Fruit fly (Drosophila melanogaster): ENCODE measurements around the gene CG34133.

Gene CG34133

DNA sequence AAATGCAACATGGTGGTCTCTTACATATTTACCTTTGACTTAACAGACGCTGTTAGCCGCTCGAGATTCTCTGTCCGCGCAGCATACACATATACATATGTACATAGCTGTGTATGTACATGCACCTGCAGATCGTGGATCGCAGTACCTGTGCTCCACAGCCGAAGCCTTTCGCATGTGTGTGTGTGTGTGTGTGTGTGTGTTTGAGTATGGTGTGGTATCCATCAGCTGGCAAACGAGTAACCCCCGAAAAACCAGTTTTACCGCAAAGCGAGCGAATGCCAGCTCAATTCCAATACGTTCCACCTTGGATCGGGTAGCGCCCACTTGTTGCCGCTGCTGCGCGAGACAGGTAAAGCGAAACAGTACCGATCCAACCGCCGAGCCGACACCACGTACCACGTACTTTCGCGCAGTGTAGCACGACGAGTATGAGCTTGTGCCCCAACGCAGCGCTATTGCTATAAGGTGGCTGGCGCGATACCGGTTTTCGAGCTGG, 27.8 kb upstream of the CG34133 start, which contains the start of gene Cad99C (continued):
- TF ChIP-seq CG3847 (GFP tag; IDR thresholded peaks at IDR 0.05), result 0 out of 2 replicates have a peak, but pooled peaks have one; percentile 15
- TF ChIP-seq chinmo (GFP tag; IDR thresholded peaks at IDR 0.05; ENCODE audit: partially characterized antibody), result peak; percentile 98
- TF ChIP-seq dmrt11E (tag; optimal IDR thresholded peaks at IDR 0.05), result no peak
- no peak for TF ChIP-seq MESR4 (GFP tag; optimal IDR thresholded peaks at IDR 0.05)
- peak; percentile 62 for TF ChIP-seq pros (GFP tag; optimal IDR thresholded peaks at IDR 0.05)
- TF ChIP-seq E2f1 (GFP tag; IDR thresholded peaks at IDR 0.05), result no peak
- no peak for TF ChIP-seq Blimp-1 (GFP tag; optimal IDR thresholded peaks at IDR 0.05)
- TF ChIP-seq CG10366 (GFP tag; IDR thresholded peaks at IDR 0.05), result no peak
- peak; percentile 79 for TF ChIP-seq CG10543 (GFP tag; optimal IDR thresholded peaks at IDR 0.05)
- no peak for TF ChIP-seq usp (GFP tag; optimal IDR thresholded peaks at IDR 0.05)
- TF ChIP-seq CG3065 (GFP tag; optimal IDR thresholded peaks at IDR 0.05), result no peak
- peak; percentile 44; the same call in 1 of the 2 replicates for TF ChIP-seq Bgb (GFP tag; IDR thresholded peaks at IDR 0.05; ENCODE audit: partially characterized antibody)
- no peak for TF ChIP-seq ttk (GFP tag; IDR thresholded peaks at IDR 0.05)
- no peak for TF ChIP-seq CG13775 (GFP tag; optimal IDR thresholded peaks at IDR 0.05)
- peak; percentile 96 for TF ChIP-seq cg (GFP tag; optimal IDR thresholded peaks at IDR 0.05)
- no peak for TF ChIP-seq Ravus (GFP tag; IDR thresholded peaks at IDR 0.05)
- no peak for TF ChIP-seq Fer1 (GFP tag; optimal IDR thresholded peaks at IDR 0.05)
- TF ChIP-seq CG12236 (GFP tag; optimal IDR thresholded peaks at IDR 0.05), result no peak
- TF ChIP-seq Xrp1 (GFP tag; IDR thresholded peaks at IDR 0.05), result no peak
- no peak for TF ChIP-seq Chrac-16 (GFP tag; optimal IDR thresholded peaks at IDR 0.05)
- TF ChIP-seq CG16815 (GFP tag; optimal IDR thresholded peaks at IDR 0.05), result no peak
- TF ChIP-seq Myb (GFP tag; optimal IDR thresholded peaks at IDR 0.05), result no peak
- TF ChIP-seq Bteb2 (GFP tag; optimal IDR thresholded peaks at IDR 0.05), result no peak
- TF ChIP-seq HLHmδ (GFP tag; optimal IDR thresholded peaks at IDR 0.05), result no peak
- TF ChIP-seq CG1792 (GFP tag; optimal IDR thresholded peaks at IDR 0.05), result no peak
- TF ChIP-seq lilli (GFP tag; optimal IDR thresholded peaks at IDR 0.05), result no peak
- no peak for TF ChIP-seq CG12744 (GFP tag; optimal IDR thresholded peaks at IDR 0.05)
- TF ChIP-seq zf30C (GFP tag; optimal IDR thresholded peaks at IDR 0.05), result peak; percentile 74
- no peak for TF ChIP-seq MTF-1 (GFP tag; optimal IDR thresholded peaks at IDR 0.05; ENCODE audit: borderline replicate concordance)
- peak; percentile 36; the same call in 1 of the 2 replicates for TF ChIP-seq sob (GFP tag; IDR thresholded peaks at IDR 0.05)
- no peak for TF ChIP-seq dan (GFP tag; IDR thresholded peaks at IDR 0.05)
- TF ChIP-seq Usf (GFP tag; optimal IDR thresholded peaks at IDR 0.05), result no peak
- no peak for TF ChIP-seq gsb-n (tag; optimal IDR thresholded peaks at IDR 0.05)
- no peak for TF ChIP-seq B-H1 (GFP tag; IDR thresholded peaks at IDR 0.05)
- TF ChIP-seq CG1832 (GFP tag; optimal IDR thresholded peaks at IDR 0.05), result no peak
- TF ChIP-seq nerfin-2 (GFP tag; IDR thresholded peaks at IDR 0.05; ENCODE audit: partially characterized antibody), result no peak
- TF ChIP-seq CG7928 (GFP tag; optimal IDR thresholded peaks at IDR 0.05), result no peak
- no peak for TF ChIP-seq Sox100B (GFP tag; optimal IDR thresholded peaks at IDR 0.05)
- TF ChIP-seq oc (tag; optimal IDR thresholded peaks at IDR 0.05), result peak; percentile 14
- TF ChIP-seq CG12391 (tag; optimal IDR thresholded peaks at IDR 0.05), result no peak
- no peak for TF ChIP-seq Nf-YB (GFP tag; optimal IDR thresholded peaks at IDR 0.05)
- TF ChIP-seq TFAM (GFP tag; optimal IDR thresholded peaks at IDR 0.05), result no peak
- peak; percentile 5 for TF ChIP-seq CG7839 (tag; optimal IDR thresholded peaks at IDR 0.05)
- peak; percentile 72 for TF ChIP-seq sens (GFP tag)
- no peak for TF ChIP-seq en (GFP tag; optimal IDR thresholded peaks at IDR 0.05)
- no peak for TF ChIP-seq CG13624 (GFP tag; optimal IDR thresholded peaks at IDR 0.05)
- TF ChIP-seq CG2199 (GFP tag; IDR thresholded peaks at IDR 0.05), result peak; percentile 84
- peak; percentile 27 for TF ChIP-seq caup (GFP tag; optimal IDR thresholded peaks at IDR 0.05; ENCODE audit: severe bottlenecking)
- no peak for TF ChIP-seq Dref (GFP tag; IDR thresholded peaks at IDR 0.05)
- no peak for TF ChIP-seq CG2120 (GFP tag; optimal IDR thresholded peaks at IDR 0.05)
- TF ChIP-seq chn (GFP tag; optimal IDR thresholded peaks at IDR 0.05), result peak; percentile 31
